Fruit fly (Drosophila melanogaster): ENCODE data around the gene Ptp4E.

The Ptp4E gene

DNA sequence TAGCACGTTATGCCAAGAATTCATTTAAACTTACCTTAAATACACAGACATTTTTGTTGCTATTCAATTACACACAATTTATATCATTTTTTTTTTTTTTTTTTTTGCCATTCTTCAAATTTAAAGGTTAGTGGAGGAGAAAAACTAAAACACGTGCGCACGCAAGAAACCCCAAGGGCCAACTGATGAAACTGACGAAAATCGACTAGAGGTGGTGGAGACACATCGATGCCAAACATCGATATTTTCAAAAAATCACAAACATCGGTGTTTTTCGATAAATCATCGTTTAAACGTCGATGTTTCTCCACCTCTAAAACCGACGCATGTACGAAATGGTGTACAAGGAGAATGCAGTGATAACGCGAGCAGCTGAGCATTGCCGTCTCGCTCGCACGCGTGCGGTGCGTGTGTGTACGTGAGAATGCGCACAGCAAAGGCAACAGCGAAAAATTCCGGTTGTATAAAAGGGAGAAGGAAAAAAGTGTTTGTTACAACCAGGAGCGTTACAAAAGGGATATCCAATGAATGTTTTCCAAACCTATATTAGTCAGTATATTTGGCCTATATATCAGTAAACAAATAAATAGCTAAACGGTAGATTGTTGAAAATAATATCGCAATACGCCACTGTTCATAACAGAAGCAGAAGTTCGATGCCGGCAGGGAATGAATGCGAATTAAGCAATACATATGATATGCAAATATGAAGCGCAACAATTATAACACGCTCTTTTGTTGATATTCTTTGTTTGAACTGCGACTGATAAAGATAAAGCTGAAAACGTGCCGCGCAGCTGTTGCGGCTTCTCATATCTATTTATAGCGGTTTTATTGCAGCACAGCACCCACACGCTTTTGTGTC is 2.7 kb upstream of the Ptp4E start:
- TF ChIP-seq CTCF (optimal IDR thresholded peaks at IDR 0.05) (no peak), CG8478 (optimal IDR thresholded peaks at IDR 0.05) (no peak)

DNA sequence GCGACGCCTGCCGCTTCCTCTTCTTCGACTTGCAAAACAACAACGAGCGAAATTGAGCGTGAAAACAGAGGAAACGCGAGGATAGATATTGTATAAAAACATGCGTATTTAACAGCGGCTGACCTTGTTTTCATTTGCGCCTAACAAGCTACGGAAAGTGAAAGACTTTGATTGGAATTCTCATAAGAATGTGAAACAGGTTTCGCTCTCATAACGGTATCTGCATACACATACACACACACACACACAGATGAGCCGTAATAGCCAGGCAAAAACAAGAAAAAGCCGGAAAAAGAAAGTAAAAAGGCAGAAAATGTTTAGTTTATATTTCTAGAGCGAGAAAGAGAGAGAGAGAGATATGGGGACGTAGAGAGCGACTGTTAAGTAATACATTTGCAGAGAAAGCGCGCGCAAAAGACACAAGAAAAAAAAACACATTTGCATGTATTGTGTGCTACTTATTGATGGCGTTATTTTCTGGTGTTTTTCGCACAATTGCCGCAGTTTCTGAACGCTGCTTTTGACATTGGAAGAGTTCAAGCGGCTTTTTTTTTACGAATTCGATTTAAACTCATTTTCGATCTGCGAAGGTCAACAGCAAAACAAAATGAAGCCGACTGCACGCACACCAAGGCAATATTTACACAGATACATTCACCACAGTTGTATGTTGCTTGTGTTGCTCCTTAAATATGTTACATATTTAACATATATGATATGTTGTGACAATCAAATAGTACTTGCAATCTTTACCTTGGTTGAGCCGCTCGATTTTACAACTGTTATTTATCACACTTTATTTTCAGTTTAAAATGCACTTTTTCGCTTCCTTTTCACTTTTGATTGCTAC is 1.5 kb upstream of the Ptp4E start:
- TF ChIP-seq CG8478 (optimal IDR thresholded peaks at IDR 0.05) (no peak), CTCF (optimal IDR thresholded peaks at IDR 0.05) (no peak)

DNA sequence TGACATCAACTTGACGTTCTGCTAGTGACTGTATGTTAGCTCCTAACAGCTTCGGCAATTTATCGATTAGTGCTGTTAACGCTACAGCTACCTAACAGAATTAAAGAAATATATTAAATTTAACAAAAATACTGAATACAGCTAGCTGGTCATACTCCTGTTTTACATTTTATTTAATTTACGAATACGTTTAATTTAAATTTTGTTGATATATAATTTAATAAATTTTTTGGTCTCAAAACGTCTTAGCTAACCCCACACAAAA is 924 bp upstream of the Ptp4E start, which contains the start of gene CG44774:
Gene CG44774 (minus strand): TSS at position 34 of the 265 bp plus-strand sequence.
- TF ChIP-seq CG8478 (optimal IDR thresholded peaks at IDR 0.05) (no peak), CTCF (optimal IDR thresholded peaks at IDR 0.05) (no peak)

DNA sequence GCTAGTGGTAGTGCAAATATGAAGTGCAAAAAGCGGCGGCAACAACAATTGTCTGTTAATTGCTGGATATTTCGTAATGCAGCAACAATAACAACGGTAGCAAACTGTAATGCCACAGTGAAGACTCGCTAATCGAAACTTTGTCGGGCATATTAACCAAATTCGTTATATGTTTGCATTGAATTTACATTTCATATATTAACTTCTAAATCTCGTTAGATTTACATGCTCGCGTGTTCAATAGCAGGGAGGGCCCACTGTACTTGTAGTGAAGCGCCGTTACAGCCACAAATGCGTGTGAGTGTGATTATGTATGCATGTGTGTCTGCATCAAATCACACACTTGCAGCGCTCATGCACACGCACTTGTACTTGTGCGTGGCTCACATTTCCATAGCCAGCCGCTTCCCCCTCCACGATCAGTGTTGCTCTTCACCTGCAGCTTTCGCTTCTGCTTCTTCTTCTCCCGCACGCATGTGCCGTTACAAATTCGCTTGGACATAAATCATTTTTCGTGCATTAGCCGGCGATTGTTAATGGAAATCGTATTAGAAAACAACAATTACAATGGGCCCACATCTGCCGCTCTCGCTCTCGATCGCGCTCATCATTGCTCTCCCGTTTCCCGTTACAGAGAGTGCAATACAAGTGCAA is 987 bp downstream of the Ptp4E start:
- TF ChIP-seq CTCF (optimal IDR thresholded peaks at IDR 0.05) = no peak
- no peak for TF ChIP-seq CG8478 (optimal IDR thresholded peaks at IDR 0.05)

- TF ChIP-seq CG8478 (optimal IDR thresholded peaks at IDR 0.05) (no peak), CTCF (optimal IDR thresholded peaks at IDR 0.05) (no peak)
Measured at dm6 chrX:4940527-4940926, 1.6 kb downstream of the Ptp4E start.

DNA sequence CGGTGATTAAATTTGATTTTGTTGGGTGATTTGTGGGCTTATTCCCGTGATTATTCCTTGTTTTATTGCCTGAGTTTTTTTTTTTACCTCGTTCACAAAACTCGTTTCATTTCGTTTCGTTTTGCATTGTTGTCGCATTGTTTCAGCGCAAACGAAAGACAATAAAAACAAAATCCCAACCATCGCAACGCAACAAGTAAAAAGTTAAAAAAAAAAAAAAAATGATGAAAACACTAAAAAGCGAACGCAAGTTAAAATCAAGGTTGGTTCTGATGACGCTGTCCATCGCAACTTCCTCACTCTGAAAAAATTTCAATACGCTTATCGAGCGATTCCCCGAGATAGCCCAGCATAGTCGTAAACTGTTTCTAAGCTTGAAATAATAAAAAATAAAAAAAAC is 2.6 kb downstream of the Ptp4E start:
- TF ChIP-seq CTCF (optimal IDR thresholded peaks at IDR 0.05) (no peak), CG8478 (optimal IDR thresholded peaks at IDR 0.05) (no peak)

dm6 chrX:4943505-4943904 is 4.6 kb downstream of the Ptp4E start:
- TF ChIP-seq CG8478 (optimal IDR thresholded peaks at IDR 0.05) (no peak), CTCF (optimal IDR thresholded peaks at IDR 0.05) (no peak)

dm6 chrX:4955788-4956442 is 17.0 kb downstream of the Ptp4E start:
- TF ChIP-seq CTCF (optimal IDR thresholded peaks at IDR 0.05) = peak; percentile 7 to 15
- no peak for TF ChIP-seq CG8478 (optimal IDR thresholded peaks at IDR 0.05)

dm6 chrX:4958872-4959271 is 19.9 kb downstream of the Ptp4E start:
- TF ChIP-seq CTCF (optimal IDR thresholded peaks at IDR 0.05) = no peak
- TF ChIP-seq CG8478 (optimal IDR thresholded peaks at IDR 0.05) = no peak

- no peak for TF ChIP-seq CG8478 (optimal IDR thresholded peaks at IDR 0.05)
- TF ChIP-seq CTCF (optimal IDR thresholded peaks at IDR 0.05) = no peak
Measured at dm6 chrX:4961028-4961427, 22.1 kb downstream of the Ptp4E start, which contains the start of gene CG15468. Gene CG15468, minus strand, starts transcription at chrX:4961128.

DNA sequence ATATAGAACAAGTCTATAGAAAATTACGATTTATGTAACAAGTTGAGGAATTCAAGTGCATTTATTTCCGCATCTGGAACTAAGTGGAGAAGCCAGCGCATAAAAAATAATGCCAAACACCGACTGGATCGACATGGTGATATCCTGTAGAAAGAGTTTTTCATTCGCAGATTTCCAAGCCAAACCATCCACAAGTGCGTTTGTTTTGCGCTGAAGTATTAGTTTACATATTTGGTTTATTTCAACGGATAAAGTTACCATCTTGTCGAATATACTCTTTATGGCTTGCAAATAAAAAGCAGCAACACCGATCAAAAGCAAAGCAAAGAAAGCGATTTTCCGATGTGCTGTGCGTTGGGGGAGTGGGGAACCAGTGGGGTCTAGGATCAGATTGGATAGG is 24.0 kb downstream of the Ptp4E start:
- TF ChIP-seq CTCF (optimal IDR thresholded peaks at IDR 0.05) (no peak), CG8478 (optimal IDR thresholded peaks at IDR 0.05) (no peak)

- TF ChIP-seq CTCF (optimal IDR thresholded peaks at IDR 0.05) = no peak
- TF ChIP-seq CG8478 (optimal IDR thresholded peaks at IDR 0.05) = no peak
Measured at dm6 chrX:4965673-4966072, 26.7 kb downstream of the Ptp4E start.

DNA sequence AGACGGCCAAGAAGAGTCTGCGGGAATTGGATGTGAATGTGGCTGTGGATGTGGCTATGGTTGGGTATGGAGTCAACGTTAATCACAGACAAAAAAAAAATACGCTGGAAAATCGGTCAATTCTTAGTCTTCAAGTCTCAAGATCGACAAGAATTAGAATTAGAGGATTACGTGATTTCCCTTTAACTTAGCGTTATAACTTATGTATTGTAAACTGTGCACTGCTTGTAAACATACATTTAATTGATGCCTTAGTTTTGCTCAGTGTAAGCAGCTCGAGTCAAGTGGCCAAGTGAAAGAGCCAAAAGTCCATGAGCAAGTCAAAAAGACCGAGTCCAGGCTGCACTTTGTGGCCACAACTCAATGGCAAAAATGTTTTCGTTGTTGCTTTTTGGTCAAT is 31.0 kb downstream of the Ptp4E start:
- no peak for TF ChIP-seq CG8478 (optimal IDR thresholded peaks at IDR 0.05)
- TF ChIP-seq CTCF (optimal IDR thresholded peaks at IDR 0.05) = no peak

- TF ChIP-seq CG8478 (optimal IDR thresholded peaks at IDR 0.05) (no peak), CTCF (optimal IDR thresholded peaks at IDR 0.05) (no peak)
Measured at dm6 chrX:4982430-4982829, 43.5 kb downstream of the Ptp4E start.

- TF ChIP-seq CG8478 (optimal IDR thresholded peaks at IDR 0.05) (no peak), CTCF (optimal IDR thresholded peaks at IDR 0.05) (no peak)
Measured at dm6 chrX:4983218-4983617, 44.3 kb downstream of the Ptp4E start.
